Worm (Caenorhabditis elegans) whole organism, late embryonic: ENCODE results near the gene srh-184.

Source experiments
- C08G9.2 ChIP-seq: sonication (generic microtip); optimal IDR thresholded peaks from 2 replicates; lab custom pipeline; 2016; ENCODE audit warnings: mild to moderate bottlenecking, missing genetic modification characterization, moderate library complexity, missing compliant biosample characterization
- F13H6.1 ChIP-seq: sonication (generic microtip); optimal IDR thresholded peaks from 2 replicates; lab custom pipeline; 2016; ENCODE audit warnings: missing genetic modification characterization, missing compliant biosample characterization
- K02D7.2 ChIP-seq: sonication (generic microtip); optimal IDR thresholded peaks from 2 replicates; lab custom pipeline; 2017; ENCODE audit warnings: mild to moderate bottlenecking, missing genetic modification characterization, missing compliant biosample characterization
- ahr-1 ChIP-seq: sonication (generic microtip); optimal IDR thresholded peaks from 2 replicates; lab custom pipeline; 2016; ENCODE audit warnings: missing genetic modification characterization, missing compliant biosample characterization
- ama-1 ChIP-seq: fragments of 150-350 bp; optimal IDR thresholded peaks from 2 replicates; lab custom pipeline; 2014
- ceh-14 ChIP-seq: sonication (generic microtip); optimal IDR thresholded peaks from 2 replicates; lab custom pipeline; 2016; ENCODE audit warnings: missing genotype, missing genetic modification characterization, missing compliant biosample characterization
- ceh-18 ChIP-seq: sonication (generic microtip); optimal IDR thresholded peaks from 2 replicates; lab custom pipeline; 2016; ENCODE audit warnings: missing genetic modification characterization, missing compliant biosample characterization
- ceh-22 ChIP-seq: sonication (generic microtip); optimal IDR thresholded peaks from 2 replicates; lab custom pipeline; 2017; ENCODE audit warnings: missing biosample characterization, missing genetic modification characterization
- ceh-24 ChIP-seq: sonication (generic microtip); optimal IDR thresholded peaks from 2 replicates; lab custom pipeline; 2016; ENCODE audit warnings: mild to moderate bottlenecking, missing genetic modification characterization, missing compliant biosample characterization
- ceh-30 ChIP-seq: fragments of 150-350 bp; optimal IDR thresholded peaks from 2 replicates; lab custom pipeline; 2014; ENCODE audit warnings: missing biosample characterization, missing genetic modification characterization
- ceh-34 ChIP-seq: sonication (generic microtip); optimal IDR thresholded peaks from 2 replicates; lab custom pipeline; 2016; ENCODE audit warnings: mild to moderate bottlenecking, missing genetic modification characterization, missing compliant biosample characterization
- ceh-45 ChIP-seq: fragments of 200-800 bp; sonication (Bioruptor generic); IDR thresholded peaks from 2 replicates; pipeline ENCODE4 v1.3.6; 2022; ENCODE audit warnings: missing genetic modification reagents, missing genetic modification characterization, missing compliant biosample characterization
- dmd-4 ChIP-seq: sonication (generic microtip); optimal IDR thresholded peaks from 2 replicates; lab custom pipeline; 2016; ENCODE audit warnings: borderline replicate concordance, missing genetic modification characterization, missing compliant biosample characterization
- dve-1 ChIP-seq: sonication (generic microtip); optimal IDR thresholded peaks from 2 replicates; lab custom pipeline; 2017; ENCODE audit warnings: antibody characterized with exemption, mild to moderate bottlenecking, missing genetic modification characterization, missing compliant biosample characterization
- ets-4 ChIP-seq: sonication (generic microtip); optimal IDR thresholded peaks from 2 replicates; lab custom pipeline; 2016; ENCODE audit warnings: missing genetic modification characterization, missing compliant biosample characterization
- fkh-6 ChIP-seq: sonication (generic microtip); optimal IDR thresholded peaks from 2 replicates; lab custom pipeline; 2016; ENCODE audit warnings: missing genetic modification characterization, missing compliant biosample characterization
- gmeb-2 ChIP-seq: sonication (generic microtip); optimal IDR thresholded peaks from 2 replicates; lab custom pipeline; 2016; ENCODE audit warnings: missing genetic modification characterization, inconsistent platforms, missing compliant biosample characterization
- hlh-13 ChIP-seq: fragments of 200-800 bp; sonication (Bioruptor generic); optimal IDR thresholded peaks from 2 replicates; lab custom pipeline; 2018; ENCODE audit warnings: mild to moderate bottlenecking, missing genetic modification characterization, missing compliant biosample characterization
- hlh-15 ChIP-seq: sonication (generic microtip); optimal IDR thresholded peaks from 2 replicates; lab custom pipeline; 2016; ENCODE audit warnings: missing genetic modification characterization, missing compliant biosample characterization
- hlh-6 ChIP-seq: sonication (generic microtip); optimal IDR thresholded peaks from 2 replicates; lab custom pipeline; 2016; ENCODE audit warnings: missing genotype, missing genetic modification characterization, missing compliant biosample characterization
- lim-6 ChIP-seq: sonication (generic microtip); optimal IDR thresholded peaks from 2 replicates; lab custom pipeline; 2016; ENCODE audit warnings: missing genetic modification characterization, missing compliant biosample characterization
- lin-11 ChIP-seq: fragments of 200-800 bp; sonication (Bioruptor generic); optimal IDR thresholded peaks from 2 replicates; lab custom pipeline; 2018; ENCODE audit warnings: mild to moderate bottlenecking, missing genetic modification characterization, missing compliant biosample characterization
- madf-2 ChIP-seq: sonication (generic microtip); optimal IDR thresholded peaks from 2 replicates; lab custom pipeline; 2017; ENCODE audit warnings: missing genetic modification characterization, missing compliant biosample characterization
- nfya-1 ChIP-seq: sonication (generic microtip); optimal IDR thresholded peaks from 2 replicates; lab custom pipeline; 2017; ENCODE audit warnings: missing genetic modification characterization, mild to moderate bottlenecking, missing compliant biosample characterization, antibody characterized with exemption, moderate library complexity
- npax-4 ChIP-seq: sonication (generic microtip); optimal IDR thresholded peaks from 2 replicates; lab custom pipeline; 2016; ENCODE audit warnings: missing genetic modification characterization, missing compliant biosample characterization
- odd-2 ChIP-seq: sonication (generic microtip); optimal IDR thresholded peaks from 2 replicates; lab custom pipeline; 2017; ENCODE audit warnings: antibody characterized with exemption, mild to moderate bottlenecking, missing genetic modification characterization, missing compliant biosample characterization
- pat-9 ChIP-seq: fragments of 200-800 bp; sonication (Bioruptor generic); optimal IDR thresholded peaks from 2 replicates; lab custom pipeline; 2018; ENCODE audit warnings: mild to moderate bottlenecking, missing genetic modification characterization, moderate library complexity, missing compliant biosample characterization
- pha-4 ChIP-seq: fragments of 150-350 bp; optimal IDR thresholded peaks from 2 replicates; lab custom pipeline; 2018; ENCODE audit warnings: missing biosample characterization, missing genetic modification reagents, missing genetic modification characterization
- ref-2 ChIP-seq: sonication (generic microtip); optimal IDR thresholded peaks from 2 replicates; lab custom pipeline; 2016; ENCODE audit warnings: missing genetic modification characterization, missing compliant biosample characterization
- rnt-1 ChIP-seq: sonication (generic microtip); optimal IDR thresholded peaks from 2 replicates; lab custom pipeline; 2016; ENCODE audit warnings: missing genetic modification characterization, missing compliant biosample characterization
- sdc-2 ChIP-seq: sonication (generic microtip); optimal IDR thresholded peaks from 2 replicates; lab custom pipeline; 2016; ENCODE audit warnings: missing genotype, missing genetic modification characterization, missing compliant biosample characterization
- unc-42 ChIP-seq: sonication (generic microtip); optimal IDR thresholded peaks from 2 replicates; lab custom pipeline; 2016; ENCODE audit warnings: missing genotype, missing genetic modification characterization, missing compliant biosample characterization
- zip-5 ChIP-seq: sonication (generic microtip); optimal IDR thresholded peaks from 2 replicates; lab custom pipeline; 2016; ENCODE audit warnings: missing genetic modification characterization, missing compliant biosample characterization

Gene srh-184

DNA sequence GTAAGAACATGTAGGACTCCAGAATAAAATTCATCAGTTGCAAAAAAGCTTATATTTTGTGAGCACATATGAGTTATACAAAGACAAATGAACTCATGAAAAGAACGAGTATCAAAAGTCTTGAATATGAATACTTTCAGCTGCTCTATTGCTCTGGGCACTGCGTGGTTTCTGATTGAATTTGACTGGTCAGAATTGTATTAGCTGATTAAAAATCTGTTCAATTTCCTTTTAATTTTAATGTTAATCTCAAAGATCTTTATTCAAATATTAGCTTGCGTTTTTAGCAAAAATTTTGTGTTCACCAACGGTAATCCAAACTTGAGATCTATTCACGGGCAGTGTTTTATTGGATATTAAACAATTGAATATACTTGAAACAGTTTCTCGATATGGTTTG, at the start of gene srh-184:
Gene srh-184, minus strand, starts transcription at position 101 of the 400 bp plus-strand sequence.
- TF ChIP-seq nfya-1 (tag; lab: Kevin White, UChicago) (no peak), ceh-34 (no peak), ets-4 (tag; lab: Kevin White, UChicago) (no peak), madf-2 (tag; lab: Kevin White, UChicago) (no peak), C08G9.2 (tag; lab: Kevin White, UChicago) (no peak), odd-2 (tag; lab: Kevin White, UChicago) (no peak), ceh-45 (no peak), ceh-22 (no peak), hlh-15 (tag; lab: Kevin White, UChicago) (no peak), pat-9 (no peak), sdc-2 (tag; lab: Kevin White, UChicago) (no peak), gmeb-2 (tag; lab: Kevin White, UChicago) (no peak)

DNA sequence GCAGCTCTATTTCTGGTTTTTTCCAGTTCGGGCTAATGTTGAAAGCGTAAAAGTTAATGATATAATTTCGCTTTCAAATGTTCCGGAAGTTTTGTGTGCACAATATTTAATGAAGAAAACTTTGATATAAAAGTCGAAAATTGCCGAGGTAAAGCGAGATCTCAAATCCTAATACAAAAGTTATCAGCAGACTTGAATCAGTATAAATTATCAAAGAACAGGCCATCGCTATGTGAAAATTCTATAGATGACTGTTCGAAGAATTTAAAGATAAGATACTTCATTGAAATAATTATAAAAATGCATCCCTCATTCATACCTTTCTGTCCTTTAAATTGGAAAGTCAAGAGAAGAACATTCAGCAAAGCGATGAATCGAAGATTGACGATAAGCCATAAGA, 48.9 kb upstream of the srh-184 start, which contains the start of gene C29A12.6:
Gene C29A12.6, plus strand, starts transcription at position 301 of the 400 bp plus-strand sequence.
- TF ChIP-seq dmd-4 (tag; lab: Kevin White, UChicago): no peak
- TF ChIP-seq C08G9.2 (tag; lab: Kevin White, UChicago): no peak
- TF ChIP-seq lin-11 (tag; lab: Kevin White, UChicago): no peak
- TF ChIP-seq gmeb-2 (tag; lab: Kevin White, UChicago): no peak
- no peak for TF ChIP-seq npax-4 (tag; lab: Kevin White, UChicago)
- TF ChIP-seq F13H6.1: no peak
- no peak for TF ChIP-seq ceh-22
- TF ChIP-seq ceh-24: no peak
- no peak for TF ChIP-seq ama-1
- no peak for TF ChIP-seq hlh-15 (tag; lab: Kevin White, UChicago)
- no peak for TF ChIP-seq ceh-14 (tag; lab: Kevin White, UChicago)
- TF ChIP-seq K02D7.2: no peak
- no peak for TF ChIP-seq dve-1
- TF ChIP-seq hlh-6 (tag; lab: Kevin White, UChicago): no peak
- TF ChIP-seq pha-4 (tag; lab: Kevin White, UChicago): no peak
- no peak for TF ChIP-seq fkh-6 (tag; lab: Kevin White, UChicago)
- TF ChIP-seq ahr-1 (tag; lab: Kevin White, UChicago): no peak

DNA sequence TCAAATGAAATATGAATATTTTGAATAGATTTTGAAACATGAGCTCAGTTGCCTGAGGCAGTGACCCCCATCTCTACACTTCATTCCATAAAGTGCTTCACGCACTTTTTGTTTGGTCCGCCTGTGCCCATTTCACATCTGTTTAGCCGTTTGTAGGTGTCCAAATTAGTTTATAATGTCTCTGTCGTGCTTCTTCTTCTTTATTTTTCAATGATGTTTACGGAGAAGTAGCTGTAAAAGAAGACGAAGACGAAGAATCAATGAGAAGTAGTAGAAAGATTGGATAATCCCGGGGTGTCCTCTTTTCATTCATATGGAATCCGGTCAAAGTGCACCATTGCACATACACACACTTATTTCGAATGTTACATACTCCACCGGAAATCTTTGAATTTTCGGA, 41.4 kb upstream of the srh-184 start:
- TF ChIP-seq ceh-18 (tag; lab: Kevin White, UChicago) (no peak), C08G9.2 (tag; lab: Kevin White, UChicago) (no peak), unc-42 (tag; lab: Kevin White, UChicago) (peak; percentile 51), ama-1 (no peak), rnt-1 (tag; lab: Kevin White, UChicago) (no peak), ref-2 (tag; lab: Kevin White, UChicago) (no peak), npax-4 (tag; lab: Kevin White, UChicago) (no peak), ets-4 (tag; lab: Kevin White, UChicago) (no peak)

DNA sequence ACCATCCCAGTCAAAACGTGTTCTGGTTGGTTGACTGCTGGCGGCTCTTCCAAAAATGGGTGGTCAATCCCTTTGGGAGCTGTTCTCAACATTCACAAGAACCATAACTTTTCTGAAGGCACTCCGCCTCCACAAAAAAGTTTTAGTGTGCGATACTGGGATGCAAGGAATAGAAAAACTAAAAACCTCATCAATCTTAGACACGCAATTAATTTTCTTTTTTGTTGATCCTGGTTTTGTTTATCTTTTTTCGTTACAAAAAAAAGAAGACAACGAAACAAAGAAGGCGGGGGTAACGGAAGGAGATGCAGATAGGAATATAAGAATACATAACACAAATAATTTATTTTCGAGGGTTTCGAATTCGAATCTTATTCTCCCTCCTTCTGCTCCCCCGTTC, 40.2 kb upstream of the srh-184 start:
- TF ChIP-seq nfya-1 (tag; lab: Kevin White, UChicago) (no peak), lin-11 (tag; lab: Kevin White, UChicago) (no peak), ceh-30 (tag; lab: Kevin White, UChicago) (no peak), dmd-4 (tag; lab: Kevin White, UChicago) (no peak), ceh-34 (no peak), hlh-13 (GFP tag; lab: Kevin White, UChicago) (no peak), lim-6 (tag; lab: Kevin White, UChicago) (no peak), dve-1 (no peak), ceh-14 (tag; lab: Kevin White, UChicago) (no peak)

DNA sequence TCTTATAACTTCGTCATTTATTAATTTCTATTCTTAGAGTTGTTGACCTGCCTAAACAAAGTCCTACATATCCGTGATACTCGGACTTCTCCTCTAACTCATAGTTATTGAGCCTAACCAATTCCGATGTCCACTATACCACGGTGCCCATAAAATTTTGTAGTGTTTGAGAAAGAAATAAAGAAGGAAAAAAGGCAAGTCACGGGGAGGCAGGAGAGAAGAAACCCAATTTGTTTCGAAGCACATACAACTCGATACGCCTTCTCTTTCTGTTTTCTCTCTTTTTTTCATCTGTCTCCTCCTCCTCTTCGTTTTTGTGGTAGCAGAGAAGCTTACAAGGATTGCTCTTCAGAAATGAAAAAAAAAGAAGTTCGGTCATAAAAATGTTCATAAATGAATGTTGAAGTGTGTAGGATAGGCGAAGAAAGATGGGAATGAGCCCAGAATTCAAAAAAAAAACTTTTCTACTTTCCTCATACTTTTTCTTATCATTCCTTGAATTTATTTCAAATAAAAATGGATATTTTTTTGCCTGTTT, 36.8 kb upstream of the srh-184 start:
- TF ChIP-seq unc-42 (tag; lab: Kevin White, UChicago) (peak; percentile 37), zip-5 (tag; lab: Kevin White, UChicago) (no peak)
